Fruit fly (Drosophila melanogaster) whole organism, adult: Measurements from ENCODE around the gene Ask1.

ENCODE experiments used
- CG11617 ChIP-seq: fragments of 200-800 bp; sonication (Bioruptor generic); optimal IDR thresholded peaks from 2 replicates; lab custom pipeline; 2017; ENCODE audit warnings: mild to moderate bottlenecking, missing biosample characterization, missing genetic modification reagents, missing genetic modification characterization
- CG14711 ChIP-seq: fragments of 200-800 bp; sonication (Bioruptor generic); optimal IDR thresholded peaks from 2 replicates; lab custom pipeline; 2018; ENCODE audit warnings: missing biosample characterization, mild to moderate bottlenecking, missing genetic modification characterization, moderate library complexity
- CG1620 ChIP-seq: fragments of 200-800 bp; sonication (Bioruptor generic); optimal IDR thresholded peaks from 2 replicates; lab custom pipeline; 2016; ENCODE audit warnings: missing biosample characterization, missing genetic modification characterization
- CG33017 ChIP-seq: fragments of 200-800 bp; sonication (Bioruptor generic); optimal IDR thresholded peaks from 2 replicates; lab custom pipeline; 2018; ENCODE audit warnings: missing biosample characterization, mild to moderate bottlenecking, missing genetic modification characterization, moderate library complexity
- Clk ChIP-seq: fragments of 200-800 bp; sonication (Bioruptor generic); optimal IDR thresholded peaks from 2 replicates; lab custom pipeline; 2017; ENCODE audit warnings: missing biosample characterization, missing genetic modification characterization
- Mnt ChIP-seq: fragments of 200-800 bp; sonication (Bioruptor generic); optimal IDR thresholded peaks from 2 replicates; lab custom pipeline; 2016; ENCODE audit warnings: missing biosample characterization, mild to moderate bottlenecking, missing genetic modification characterization
- kay ChIP-seq: fragments of 200-800 bp; sonication (Bioruptor generic); peaks from one replicate; lab custom pipeline; 2016; ENCODE audit warnings: missing biosample characterization, missing genetic modification characterization, borderline replicate concordance
- pad ChIP-seq: fragments of 200-800 bp; sonication (Bioruptor generic); optimal IDR thresholded peaks from 3 replicates; lab custom pipeline; 2017; ENCODE audit warnings: missing biosample characterization, missing genetic modification characterization, mild to moderate bottlenecking, moderate library complexity, missing genetic modification reagents

dm6 chr3R:19910302-19911029 lies 30.9 kb downstream of the Ask1 start:
- TF ChIP-seq CG11617 (GFP tag; lab: Kevin White, UChicago) (no peak), CG33017 (tag; lab: Kevin White, UChicago) (no peak), pad (GFP tag; lab: Kevin White, UChicago) (no peak), kay (GFP tag; lab: Kevin White, UChicago) (peak; percentile 87), CG1620 (GFP tag; lab: Kevin White, UChicago) (no peak), Mnt (GFP tag; lab: Kevin White, UChicago) (peak; percentile 3), CG14711 (no peak), Clk (GFP tag; lab: Kevin White, UChicago) (no peak)
